Fruit fly (Drosophila melanogaster): Measurements from ENCODE around the gene Cp16.

dm6 chr3L:8765969-8766538 lies 34.3 kb downstream of the Cp16 start:
- TF ChIP-seq CG8478 (optimal IDR thresholded peaks at IDR 0.05): no peak
- no peak for TF ChIP-seq CTCF (optimal IDR thresholded peaks at IDR 0.05)
